Worm (Caenorhabditis elegans): ENCODE data around the gene col-105.

ce11 chrIV:1381596-1382274, 22.7 kb upstream of the col-105 start:
- no peak for TF ChIP-seq klf-2 (GFP tag; conservative IDR thresholded peaks at IDR 0.05)
- TF ChIP-seq flt-1 (GFP tag; IDR thresholded peaks at IDR 0.05) = no peak
- no peak for TF ChIP-seq ref-1 (GFP tag; conservative IDR thresholded peaks at IDR 0.05)
